Worm (Caenorhabditis elegans): ENCODE results near the gene herd-1.

DNA sequence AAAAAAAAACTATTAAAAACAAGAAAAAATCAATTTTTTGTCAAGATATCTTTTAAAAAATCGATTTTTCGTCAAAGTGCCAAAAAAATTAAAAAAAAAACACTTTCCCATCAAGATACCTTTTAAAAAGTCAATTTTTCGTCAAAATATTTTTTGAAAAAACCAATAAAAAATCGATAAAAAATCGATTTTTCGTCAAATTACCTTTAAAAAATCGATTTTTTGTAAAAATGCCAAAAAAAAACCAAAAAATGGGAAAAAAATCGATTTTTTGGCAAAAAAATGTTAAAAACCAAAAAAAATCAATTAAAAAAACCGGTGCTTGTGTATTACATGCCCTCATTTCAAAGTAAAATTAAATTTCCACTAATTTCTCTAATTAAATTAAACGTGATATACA, 21.3 kb downstream of the herd-1 start:
- TF ChIP-seq flh-1 (GFP tag; optimal IDR thresholded peaks at IDR 0.05): no peak
- no peak for TF ChIP-seq hlh-1 (tag; optimal IDR thresholded peaks at IDR 0.05)
- no peak for TF ChIP-seq pha-4 (tag; optimal IDR thresholded peaks at IDR 0.05)
- no peak for TF ChIP-seq sem-2 (GFP tag; optimal IDR thresholded peaks at IDR 0.05)
- TF ChIP-seq lsy-2 (tag; optimal IDR thresholded peaks at IDR 0.05): no peak
- no peak for TF ChIP-seq nhr-28 (tag; optimal IDR thresholded peaks at IDR 0.05)
- no peak for TF ChIP-seq ztf-11 (tag; optimal IDR thresholded peaks at IDR 0.05)
- no peak for TF ChIP-seq lin-13 (tag; optimal IDR thresholded peaks at IDR 0.05)
- no peak for TF ChIP-seq nhr-76 (tag; optimal IDR thresholded peaks at IDR 0.05)
- no peak for TF ChIP-seq nhr-12 (tag; optimal IDR thresholded peaks at IDR 0.05)
- no peak for TF ChIP-seq blmp-1 (tag; optimal IDR thresholded peaks at IDR 0.05)
- no peak for TF ChIP-seq sptf-1 (tag; optimal IDR thresholded peaks at IDR 0.05)
- no peak for TF ChIP-seq snpc-4 (tag; optimal IDR thresholded peaks at IDR 0.05)
- TF ChIP-seq elt-3 (tag; optimal IDR thresholded peaks at IDR 0.05): no peak

Measured in whole organism, mixed stage, embryonic.